Fruit fly (Drosophila melanogaster) whole organism, prepupa: ENCODE data around the gene CG12640.

Source experiments
- Blimp-1 ChIP-seq: fragments of 200-800 bp; sonication (Bioruptor generic); optimal IDR thresholded peaks from 3 replicates; lab custom pipeline; 2017; ENCODE audit warnings: missing biosample characterization, missing genetic modification characterization, mild to moderate bottlenecking, moderate library complexity, missing genetic modification reagents
- CG10631 ChIP-seq: fragments of 200-800 bp; sonication (Bioruptor generic); optimal IDR thresholded peaks from 2 replicates; lab custom pipeline; 2016; ENCODE audit warnings: missing biosample characterization, missing genetic modification characterization
- CG11762 ChIP-seq: fragments of 200-800 bp; sonication (Bioruptor generic); optimal IDR thresholded peaks from 3 replicates; lab custom pipeline; 2016; ENCODE audit warnings: missing biosample characterization, missing genetic modification characterization; ENCODE audit not compliant: insufficient read depth
- CG15336 ChIP-seq: fragments of 200-800 bp; sonication (Bioruptor generic); IDR thresholded peaks from 2 replicates; pipeline ENCODE4 v1.3.6; 2022; ENCODE audit warnings: missing biosample characterization, missing genetic modification characterization
- CG1621 ChIP-seq: fragments of 200-800 bp; sonication (Bioruptor generic); optimal IDR thresholded peaks from 3 replicates; lab custom pipeline; 2018; ENCODE audit warnings: missing biosample characterization, mild to moderate bottlenecking, missing genetic modification characterization
- CG16779 ChIP-seq: fragments of 200-800 bp; sonication (Bioruptor generic); optimal IDR thresholded peaks from 3 replicates; lab custom pipeline; 2017; ENCODE audit warnings: missing biosample characterization, mild to moderate bottlenecking, missing genetic modification characterization
- CG3032 ChIP-seq: fragments of 200-800 bp; optimal IDR thresholded peaks from 2 replicates; lab custom pipeline; 2019; ENCODE audit warnings: missing biosample characterization, mild to moderate bottlenecking, missing genetic modification characterization, moderate library complexity
- CG31627 ChIP-seq: fragments of 200-800 bp; sonication (Bioruptor generic); optimal IDR thresholded peaks from 3 replicates; lab custom pipeline; 2016; ENCODE audit warnings: missing biosample characterization, missing genetic modification characterization
- CG32006 ChIP-seq: fragments of 200-800 bp; sonication (Bioruptor generic); optimal IDR thresholded peaks from 3 replicates; lab custom pipeline; 2017; ENCODE audit warnings: missing biosample characterization, mild to moderate bottlenecking, missing genetic modification characterization
- CG34406 ChIP-seq: fragments of 200-800 bp; sonication (Bioruptor generic); optimal IDR thresholded peaks from 3 replicates; lab custom pipeline; 2016; ENCODE audit warnings: missing biosample characterization, missing genetic modification characterization
- CG4318 ChIP-seq: fragments of 200-800 bp; sonication (Bioruptor generic); optimal IDR thresholded peaks from 3 replicates; lab custom pipeline; 2017; ENCODE audit warnings: missing biosample characterization, mild to moderate bottlenecking, missing genetic modification characterization
- CG6163 ChIP-seq: fragments of 200-800 bp; sonication (Bioruptor generic); IDR thresholded peaks from 3 replicates; pipeline ENCODE4 v1.3.6; 2022; ENCODE audit warnings: missing biosample characterization, missing genetic modification characterization
- CG6792 ChIP-seq: fragments of 200-800 bp; sonication (Bioruptor generic); optimal IDR thresholded peaks from 3 replicates; lab custom pipeline; 2016; ENCODE audit warnings: missing biosample characterization, missing genetic modification characterization
- CG6808 ChIP-seq: fragments of 200-800 bp; sonication (Bioruptor generic); optimal IDR thresholded peaks from 3 replicates; lab custom pipeline; 2017; ENCODE audit warnings: missing biosample characterization, missing genetic modification characterization, mild to moderate bottlenecking, moderate library complexity, missing genetic modification reagents
- CG6854 ChIP-seq: fragments of 200-800 bp; sonication (Bioruptor generic); optimal IDR thresholded peaks from 2 replicates; lab custom pipeline; 2017; ENCODE audit warnings: missing biosample characterization, mild to moderate bottlenecking, missing genetic modification characterization
- CG8119 ChIP-seq: fragments of 200-800 bp; sonication (Bioruptor generic); IDR thresholded peaks from 3 replicates; pipeline ENCODE4 v1.3.6; 2022; ENCODE audit warnings: missing biosample characterization, missing genetic modification characterization
- CG8319 ChIP-seq: fragments of 200-800 bp; sonication (Bioruptor generic); optimal IDR thresholded peaks from 3 replicates; lab custom pipeline; 2016; ENCODE audit warnings: missing biosample characterization, missing genetic modification characterization
- CG8632 ChIP-seq: fragments of 200-800 bp; sonication (Bioruptor generic); optimal IDR thresholded peaks from 3 replicates; lab custom pipeline; 2016; ENCODE audit warnings: missing biosample characterization, missing genetic modification characterization
- CG9139 ChIP-seq: fragments of 200-800 bp; sonication (Bioruptor generic); optimal IDR thresholded peaks from 3 replicates; lab custom pipeline; 2017; ENCODE audit warnings: missing biosample characterization, mild to moderate bottlenecking, missing genetic modification characterization
- Eip75B ChIP-seq: fragments of 200-800 bp; sonication (Bioruptor generic); optimal IDR thresholded peaks from 3 replicates; lab custom pipeline; 2016; ENCODE audit warnings: missing biosample characterization, missing genetic modification characterization
- Eip93F ChIP-seq: fragments of 200-800 bp; sonication (Bioruptor generic); optimal IDR thresholded peaks from 2 replicates; lab custom pipeline; 2016; ENCODE audit warnings: missing biosample characterization, mild to moderate bottlenecking, missing genetic modification characterization
- Ets21C ChIP-seq: fragments of 200-800 bp; sonication (Bioruptor generic); optimal IDR thresholded peaks from 3 replicates; lab custom pipeline; 2016; ENCODE audit warnings: missing biosample characterization, missing genetic modification characterization
- Ets96B ChIP-seq: fragments of 200-800 bp; optimal IDR thresholded peaks from 2 replicates; lab custom pipeline; 2019; ENCODE audit warnings: missing biosample characterization, mild to moderate bottlenecking, missing genetic modification characterization, moderate library complexity
- Gug ChIP-seq: fragments of 200-800 bp; sonication (Bioruptor generic); IDR thresholded peaks from 2 replicates; pipeline ENCODE4 v1.3.6; 2022; ENCODE audit warnings: missing biosample characterization, missing genetic modification characterization
- Hr38 ChIP-seq: sonication (Bioruptor generic); optimal IDR thresholded peaks from 2 replicates; lab custom pipeline; 2016; ENCODE audit warnings: missing biosample characterization, missing genetic modification characterization
- Hr39 ChIP-seq: fragments of 200-800 bp; sonication (Bioruptor generic); optimal IDR thresholded peaks from 2 replicates; lab custom pipeline; 2016; ENCODE audit warnings: missing biosample characterization, missing genetic modification characterization
- Hr4 ChIP-seq: fragments of 200-800 bp; sonication (Bioruptor generic); optimal IDR thresholded peaks from 3 replicates; lab custom pipeline; 2016; ENCODE audit warnings: missing biosample characterization, missing genetic modification characterization
- Lpt ChIP-seq: fragments of 200-800 bp; sonication (Bioruptor generic); optimal IDR thresholded peaks from 3 replicates; lab custom pipeline; 2016; ENCODE audit warnings: missing biosample characterization, missing genetic modification characterization
- Smox ChIP-seq: fragments of 200-800 bp; sonication (Bioruptor generic); optimal IDR thresholded peaks from 3 replicates; lab custom pipeline; 2016; ENCODE audit warnings: missing biosample characterization, missing genetic modification characterization
- Sox102F ChIP-seq: fragments of 200-800 bp; sonication (Bioruptor generic); optimal IDR thresholded peaks from 2 replicates; lab custom pipeline; 2016; ENCODE audit warnings: missing biosample characterization, mild to moderate bottlenecking, missing genetic modification characterization
- Sox14 ChIP-seq: fragments of 200-800 bp; sonication (Bioruptor generic); optimal IDR thresholded peaks from 3 replicates; lab custom pipeline; 2016; ENCODE audit warnings: missing biosample characterization, missing genetic modification characterization
- Sox15 ChIP-seq: fragments of 200-800 bp; sonication (Bioruptor generic); optimal IDR thresholded peaks from 3 replicates; lab custom pipeline; 2016; ENCODE audit warnings: missing biosample characterization, missing genetic modification characterization
- achi ChIP-seq: fragments of 200-800 bp; sonication (Bioruptor generic); optimal IDR thresholded peaks from 3 replicates; lab custom pipeline; 2016; ENCODE audit warnings: missing biosample characterization, missing genetic modification characterization
- dac ChIP-seq: fragments of 200-800 bp; sonication (Bioruptor generic); optimal IDR thresholded peaks from 2 replicates; lab custom pipeline; 2017; ENCODE audit warnings: missing biosample characterization, mild to moderate bottlenecking, missing genetic modification characterization
- dsx ChIP-seq: fragments of 200-800 bp; optimal IDR thresholded peaks from 3 replicates; lab custom pipeline; 2019; ENCODE audit warnings: missing biosample characterization, mild to moderate bottlenecking, missing genetic modification characterization, moderate library complexity; ENCODE audit not compliant: poor library complexity, severe bottlenecking
- eg ChIP-seq: fragments of 200-800 bp; sonication (Bioruptor generic); IDR thresholded peaks from 3 replicates; pipeline ENCODE4 v1.3.6; 2022; ENCODE audit warnings: missing biosample characterization, missing genetic modification characterization
- esn ChIP-seq: fragments of 200-800 bp; sonication (Bioruptor generic); optimal IDR thresholded peaks from 2 replicates; lab custom pipeline; 2016; ENCODE audit warnings: missing biosample characterization, mild to moderate bottlenecking, missing genetic modification characterization, moderate library complexity
- fd59A ChIP-seq: fragments of 200-800 bp; sonication (Bioruptor generic); optimal IDR thresholded peaks from 2 replicates; lab custom pipeline; 2017; ENCODE audit warnings: missing biosample characterization, mild to moderate bottlenecking, missing genetic modification characterization, missing genetic modification reagents
- fd85E ChIP-seq: fragments of 200-800 bp; sonication (Bioruptor generic); optimal IDR thresholded peaks from 3 replicates; lab custom pipeline; 2016; ENCODE audit warnings: missing biosample characterization, missing genetic modification characterization
- lz ChIP-seq: fragments of 200-800 bp; sonication (Bioruptor generic); optimal IDR thresholded peaks from 3 replicates; lab custom pipeline; 2016; ENCODE audit warnings: missing biosample characterization, missing genetic modification characterization
- net ChIP-seq: fragments of 200-800 bp; sonication (Bioruptor generic); optimal IDR thresholded peaks from 3 replicates; lab custom pipeline; 2016; ENCODE audit warnings: missing biosample characterization, missing genetic modification characterization
- pdm3 ChIP-seq: fragments of 200-800 bp; sonication (Bioruptor generic); optimal IDR thresholded peaks from 3 replicates; lab custom pipeline; 2016; ENCODE audit warnings: missing biosample characterization, missing genetic modification characterization
- salr ChIP-seq, 2 experiments: fragments of 200-800 bp; sonication (Bioruptor generic); optimal IDR thresholded peaks; 3 replicates each; lab custom pipeline; 2016 to 2018; ENCODE audit warnings: missing biosample characterization in 2 of 2, missing genetic modification characterization in 2 of 2, mild to moderate bottlenecking in 1 of 2
- spab ChIP-seq: fragments of 200-800 bp; sonication (Bioruptor generic); optimal IDR thresholded peaks from 2 replicates; lab custom pipeline; 2017; ENCODE audit warnings: missing biosample characterization, mild to moderate bottlenecking, missing genetic modification characterization, missing genetic modification reagents
- ss ChIP-seq, 2 experiments: fragments of 200-800 bp; sonication (Bioruptor generic); optimal IDR thresholded peaks; 2 replicates in 1 of 2; 3 replicates in 1 of 2; lab custom pipeline; 2017 to 2018; ENCODE audit warnings: mild to moderate bottlenecking in 2 of 2, missing biosample characterization in 2 of 2, missing genetic modification characterization in 2 of 2, moderate library complexity in 1 of 2
- svp ChIP-seq: fragments of 200-800 bp; sonication (Bioruptor generic); peaks from one replicate; lab custom pipeline; 2016; ENCODE audit warnings: missing biosample characterization, missing genetic modification characterization
- topi ChIP-seq: fragments of 200-800 bp; sonication (Bioruptor generic); optimal IDR thresholded peaks from 3 replicates; lab custom pipeline; 2016; ENCODE audit warnings: missing biosample characterization, missing genetic modification characterization
- vri ChIP-seq: fragments of 200-800 bp; sonication (Bioruptor generic); optimal IDR thresholded peaks from 3 replicates; lab custom pipeline; 2016; ENCODE audit warnings: missing biosample characterization, mild to moderate bottlenecking, missing genetic modification characterization

Gene CG12640

DNA sequence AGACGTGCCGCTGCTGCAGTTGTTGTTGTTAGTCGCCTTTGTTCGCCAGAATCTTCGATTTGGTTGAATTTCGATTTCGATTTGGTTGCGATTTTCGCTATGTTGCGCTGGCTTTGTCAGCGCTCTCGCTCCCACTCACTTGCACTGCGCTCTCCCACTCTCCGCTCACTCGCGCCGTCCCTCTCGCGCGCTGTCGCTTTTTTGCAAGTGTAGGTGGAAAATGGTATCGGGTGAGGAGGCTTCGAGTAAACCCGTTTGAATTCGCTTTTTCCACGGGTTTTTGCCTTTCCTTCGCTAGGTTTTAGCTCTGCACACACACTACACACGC, 41.6 kb upstream of the CG12640 start:
- TF ChIP-seq ss (GFP tag; optimal IDR thresholded peaks at IDR 0.05; lab: Kevin White, UChicago), result peak in 1 of 2 experiments; percentile 6
- TF ChIP-seq CG8632 (GFP tag; lab: Kevin White, UChicago), result no peak
- TF ChIP-seq CG16779, result no peak
- TF ChIP-seq CG6808, result peak; percentile 31
- no peak for TF ChIP-seq Ets96B (tag; lab: Kevin White, UChicago)
- peak; percentile 19 for TF ChIP-seq Sox14 (GFP tag; lab: Kevin White, UChicago)
- TF ChIP-seq Blimp-1 (GFP tag; lab: Kevin White, UChicago), result no peak

DNA sequence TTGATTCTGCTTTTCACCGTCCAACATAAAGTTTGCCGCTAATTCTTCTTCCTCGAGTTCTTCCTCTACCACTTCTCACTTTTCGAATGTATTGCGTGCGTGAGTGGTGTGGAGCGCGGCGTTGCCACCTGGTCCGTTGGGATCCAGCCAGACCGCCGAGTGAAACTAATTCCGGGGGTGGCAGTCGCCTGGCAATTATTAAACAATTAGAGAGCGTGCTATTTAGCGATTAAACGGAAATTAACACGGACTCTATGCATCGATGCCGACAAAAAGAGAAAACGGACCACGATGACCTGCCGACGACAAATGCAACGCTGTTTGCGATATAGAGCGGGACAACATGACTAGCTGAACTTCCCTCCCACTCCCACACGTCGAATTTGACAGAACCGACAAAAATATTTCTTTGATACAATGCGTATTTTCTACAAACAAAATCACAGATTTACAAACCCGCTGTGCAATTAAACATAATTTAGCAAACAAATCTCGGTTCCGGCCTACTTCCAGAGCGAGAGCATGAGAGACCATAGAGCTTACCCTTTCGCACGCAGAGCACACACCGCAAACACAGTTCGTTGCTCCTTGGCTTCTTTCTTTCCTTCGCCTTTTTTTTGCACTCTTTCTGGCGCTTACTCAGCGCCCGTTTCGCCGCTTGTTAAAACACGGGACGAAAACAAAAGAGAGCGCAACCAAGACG, 41.0 kb upstream of the CG12640 start, which contains the start of gene CG2889:
TSS of gene CG2889 (plus strand) at position 429 of the 703 bp plus-strand sequence.
- TF ChIP-seq achi (GFP tag; lab: Kevin White, UChicago), result no peak
- no peak for TF ChIP-seq salr (GFP tag; optimal IDR thresholded peaks at IDR 0.05; lab: Kevin White, UChicago)
- TF ChIP-seq dac (GFP tag; lab: Kevin White, UChicago), result no peak
- no peak for TF ChIP-seq CG9139 (GFP tag; lab: Kevin White, UChicago)
- TF ChIP-seq Blimp-1 (GFP tag; lab: Kevin White, UChicago), result no peak
- no peak for TF ChIP-seq CG16779
- TF ChIP-seq dsx (GFP tag; lab: Kevin White, UChicago), result no peak
- TF ChIP-seq CG8119, result no peak
- no peak for TF ChIP-seq spab (GFP tag; lab: Kevin White, UChicago)
- TF ChIP-seq Hr4 (GFP tag; lab: Kevin White, UChicago), result no peak
- no peak for TF ChIP-seq CG6854 (GFP tag; lab: Kevin White, UChicago)
- no peak for TF ChIP-seq svp (GFP tag; lab: Kevin White, UChicago)
- no peak for TF ChIP-seq CG3032 (tag; lab: Kevin White, UChicago)
- peak; percentile 38 for TF ChIP-seq Sox14 (GFP tag; lab: Kevin White, UChicago)
- no peak for TF ChIP-seq net (GFP tag; lab: Kevin White, UChicago)
- TF ChIP-seq Hr38 (GFP tag; lab: Kevin White, UChicago), result no peak
- TF ChIP-seq CG31627, result peak; percentile 37
- TF ChIP-seq CG15336, result no peak
- TF ChIP-seq CG1621 (tag; lab: Kevin White, UChicago), result no peak
- no peak for TF ChIP-seq Eip93F (GFP tag; lab: Kevin White, UChicago)
- peak; percentile 22 for TF ChIP-seq esn (GFP tag; lab: Kevin White, UChicago)
- TF ChIP-seq Ets21C, result peak; percentile 9
- no peak for TF ChIP-seq CG10631
- TF ChIP-seq CG8319 (GFP tag; lab: Kevin White, UChicago), result no peak
- no peak for TF ChIP-seq Gug (GFP tag; lab: Robert Waterston, UW)
- TF ChIP-seq CG32006 (GFP tag; lab: Kevin White, UChicago), result peak; percentile 2
- no peak for TF ChIP-seq Sox15 (GFP tag; lab: Kevin White, UChicago)
- TF ChIP-seq pdm3, result no peak
- peak; percentile 19 for TF ChIP-seq lz (GFP tag; lab: Kevin White, UChicago)
- no peak for TF ChIP-seq fd59A (GFP tag; lab: Kevin White, UChicago)
- TF ChIP-seq CG6163 (GFP tag; lab: Robert Waterston, UW), result no peak; the same call in 2 of the 3 replicates
- peak; percentile 30 for TF ChIP-seq Eip75B (GFP tag; lab: Kevin White, UChicago)
- no peak for TF ChIP-seq CG34406 (GFP tag; lab: Kevin White, UChicago)
- TF ChIP-seq Smox (GFP tag; lab: Kevin White, UChicago), result no peak
- TF ChIP-seq ss (GFP tag; optimal IDR thresholded peaks at IDR 0.05; lab: Kevin White, UChicago), result no peak
- no peak for TF ChIP-seq CG4318 (GFP tag; lab: Kevin White, UChicago)
- TF ChIP-seq topi (GFP tag; lab: Kevin White, UChicago), result no peak
- no peak for TF ChIP-seq CG6792
- TF ChIP-seq Hr39 (GFP tag; lab: Kevin White, UChicago), result peak; percentile 23
- no peak for TF ChIP-seq fd85E (GFP tag; lab: Kevin White, UChicago)
- TF ChIP-seq Ets96B (tag; lab: Kevin White, UChicago), result no peak
- peak; percentile 20; the same call in 1 of the 3 replicates for TF ChIP-seq eg (GFP tag; lab: Robert Waterston, UW)
- TF ChIP-seq CG11762 (GFP tag; lab: Kevin White, UChicago), result no peak
- no peak for TF ChIP-seq vri (GFP tag; lab: Kevin White, UChicago)
- TF ChIP-seq Lpt (GFP tag; lab: Kevin White, UChicago), result no peak
- no peak for TF ChIP-seq Sox102F (GFP tag; lab: Kevin White, UChicago)
- TF ChIP-seq CG8632 (GFP tag; lab: Kevin White, UChicago), result no peak
